Worm (Caenorhabditis elegans) whole organism, mixed stage, embryonic: ENCODE results near the gene acr-9.
A peak's percentile ranks its signal among the peaks of the same experiment; 100 is the strongest.

Source experiments
- M03D4.4 ChIP-seq: sonication (generic microtip); optimal IDR thresholded peaks from 2 replicates; lab custom pipeline; 2017; ENCODE audit warnings: mild to moderate bottlenecking, missing genetic modification characterization, missing compliant biosample characterization
- bed-3 ChIP-seq: fragments of 200-800 bp; sonication (Bioruptor generic); optimal IDR thresholded peaks from 3 replicates; lab custom pipeline; 2018; ENCODE audit warnings: mild to moderate bottlenecking, missing genetic modification characterization, moderate library complexity, missing compliant biosample characterization
- blmp-1 ChIP-seq: fragments of 150-350 bp; optimal IDR thresholded peaks from 2 replicates; lab custom pipeline; 2014; ENCODE audit warnings: missing biosample characterization, missing genetic modification characterization
- ceh-39 ChIP-seq: fragments of 150-350 bp; optimal IDR thresholded peaks from 2 replicates; lab custom pipeline; 2014; ENCODE audit warnings: missing biosample characterization, missing genetic modification characterization
- ceh-43 ChIP-seq: fragments of 200-800 bp; sonication (Bioruptor generic); optimal IDR thresholded peaks from 2 replicates; lab custom pipeline; 2018; ENCODE audit warnings: mild to moderate bottlenecking, missing genetic modification characterization, moderate library complexity, missing compliant biosample characterization
- ceh-83 ChIP-seq: fragments of 200-800 bp; sonication (Bioruptor generic); optimal IDR thresholded peaks from 2 replicates; lab custom pipeline; 2018; ENCODE audit warnings: mild to moderate bottlenecking, missing genetic modification characterization, missing compliant biosample characterization
- ces-1 ChIP-seq: fragments of 150-350 bp; optimal IDR thresholded peaks from 2 replicates; lab custom pipeline; 2014; ENCODE audit warnings: missing biosample characterization, missing genetic modification reagents, missing genetic modification characterization
- cnd-1 ChIP-seq: fragments of 200-800 bp; sonication (Bioruptor generic); optimal IDR thresholded peaks from 2 replicates; lab custom pipeline; 2018; ENCODE audit warnings: mild to moderate bottlenecking, missing genetic modification characterization, missing compliant biosample characterization
- drap-1 ChIP-seq: fragments of 200-800 bp; sonication (Bioruptor generic); optimal IDR thresholded peaks from 3 replicates; lab custom pipeline; 2018; ENCODE audit warnings: mild to moderate bottlenecking, missing genetic modification characterization, missing compliant biosample characterization
- elt-1 ChIP-seq: sonication (generic microtip); optimal IDR thresholded peaks from 2 replicates; lab custom pipeline; 2017; ENCODE audit warnings: missing genetic modification characterization, mild to moderate bottlenecking, missing compliant biosample characterization, antibody characterized with exemption, moderate library complexity, borderline replicate concordance; ENCODE audit not compliant: insufficient read depth
- elt-3 ChIP-seq: fragments of 150-350 bp; optimal IDR thresholded peaks from 2 replicates; lab custom pipeline; 2014; ENCODE audit warnings: missing biosample characterization, missing genetic modification characterization
- flh-1 ChIP-seq: fragments of 200-800 bp; sonication (Bioruptor generic); optimal IDR thresholded peaks from 2 replicates; lab custom pipeline; 2018; ENCODE audit warnings: mild to moderate bottlenecking, missing genetic modification characterization, moderate library complexity, missing compliant biosample characterization
- ham-2 ChIP-seq: fragments of 200-800 bp; sonication (Bioruptor generic); optimal IDR thresholded peaks from 2 replicates; lab custom pipeline; 2018; ENCODE audit warnings: mild to moderate bottlenecking, missing genetic modification characterization, missing compliant biosample characterization
- hlh-1 ChIP-seq: fragments of 150-350 bp; optimal IDR thresholded peaks from 2 replicates; lab custom pipeline; 2014; ENCODE audit warnings: missing biosample characterization, missing genetic modification reagents, missing genetic modification characterization
- lin-13 ChIP-seq: fragments of 150-350 bp; optimal IDR thresholded peaks from 2 replicates; lab custom pipeline; 2014; ENCODE audit warnings: missing biosample characterization, missing genetic modification characterization
- lin-32 ChIP-seq: fragments of 200-800 bp; sonication (Bioruptor generic); optimal IDR thresholded peaks from 2 replicates; lab custom pipeline; 2018; ENCODE audit warnings: mild to moderate bottlenecking, missing genetic modification characterization, missing compliant biosample characterization
- lsy-2 ChIP-seq: fragments of 150-350 bp; optimal IDR thresholded peaks from 2 replicates; lab custom pipeline; 2014; ENCODE audit warnings: missing biosample characterization, missing genetic modification characterization
- mab-5 ChIP-seq: fragments of 150-350 bp; optimal IDR thresholded peaks from 2 replicates; lab custom pipeline; 2014; ENCODE audit warnings: missing biosample characterization, missing genetic modification characterization
- mep-1 ChIP-seq: fragments of 150-350 bp; optimal IDR thresholded peaks from 2 replicates; lab custom pipeline; 2017; ENCODE audit warnings: missing biosample characterization, missing genetic modification reagents, missing genetic modification characterization, inconsistent platforms
- mls-2 ChIP-seq: sonication (generic microtip); optimal IDR thresholded peaks from 2 replicates; lab custom pipeline; 2016; ENCODE audit warnings: mild to moderate bottlenecking, missing genetic modification characterization, moderate library complexity, missing compliant biosample characterization
- nhr-12 ChIP-seq: fragments of 150-350 bp; optimal IDR thresholded peaks from 2 replicates; lab custom pipeline; 2014; ENCODE audit warnings: missing biosample characterization, missing genetic modification characterization
- nhr-2 ChIP-seq: fragments of 150-350 bp; optimal IDR thresholded peaks from 2 replicates; lab custom pipeline; 2014; ENCODE audit warnings: missing biosample characterization, missing genetic modification characterization
- nhr-237 ChIP-seq: fragments of 150-350 bp; optimal IDR thresholded peaks from 2 replicates; lab custom pipeline; 2014; ENCODE audit warnings: missing biosample characterization, missing genetic modification characterization
- nhr-28 ChIP-seq: fragments of 150-350 bp; optimal IDR thresholded peaks from 2 replicates; lab custom pipeline; 2014; ENCODE audit warnings: missing biosample characterization, missing genetic modification characterization
- nhr-76 ChIP-seq: sonication (generic microtip); optimal IDR thresholded peaks from 2 replicates; lab custom pipeline; 2017; ENCODE audit warnings: missing biosample characterization, missing genetic modification characterization
- pha-4 ChIP-seq: fragments of 150-350 bp; optimal IDR thresholded peaks from 2 replicates; lab custom pipeline; 2018; ENCODE audit warnings: missing biosample characterization, missing genetic modification reagents, missing genetic modification characterization
- sem-2 ChIP-seq: fragments of 200-800 bp; sonication (Bioruptor generic); optimal IDR thresholded peaks from 2 replicates; lab custom pipeline; 2018; ENCODE audit warnings: mild to moderate bottlenecking, missing genetic modification characterization, missing compliant biosample characterization
- snpc-4 ChIP-seq: fragments of 150-350 bp; optimal IDR thresholded peaks from 2 replicates; lab custom pipeline; 2014; ENCODE audit warnings: missing biosample characterization, missing genetic modification characterization
- sptf-1 ChIP-seq: sonication (generic microtip); optimal IDR thresholded peaks from 2 replicates; lab custom pipeline; 2017; ENCODE audit warnings: mild to moderate bottlenecking, missing genetic modification characterization, moderate library complexity, missing compliant biosample characterization
- tbx-8 ChIP-seq: fragments of 200-800 bp; sonication (Bioruptor generic); optimal IDR thresholded peaks from 2 replicates; lab custom pipeline; 2018; ENCODE audit warnings: mild to moderate bottlenecking, missing genetic modification characterization, moderate library complexity, missing compliant biosample characterization
- unc-120 ChIP-seq: sonication (generic microtip); optimal IDR thresholded peaks from 2 replicates; lab custom pipeline; 2017; ENCODE audit warnings: missing genetic modification characterization, missing compliant biosample characterization; ENCODE audit not compliant: poor library complexity, severe bottlenecking
- unc-39 ChIP-seq: fragments of 150-350 bp; optimal IDR thresholded peaks from 2 replicates; lab custom pipeline; 2014; ENCODE audit warnings: missing biosample characterization, missing genetic modification characterization
- unc-62 ChIP-seq: fragments of 150-350 bp; optimal IDR thresholded peaks from 2 replicates; lab custom pipeline; 2014; ENCODE audit warnings: missing biosample characterization, missing genetic modification reagents, missing genetic modification characterization
- zip-8 ChIP-seq: fragments of 150-350 bp; optimal IDR thresholded peaks from 2 replicates; lab custom pipeline; 2014; ENCODE audit warnings: missing biosample characterization, missing genetic modification characterization
- ztf-11 ChIP-seq: fragments of 150-350 bp; optimal IDR thresholded peaks from 2 replicates; lab custom pipeline; 2014; ENCODE audit warnings: missing biosample characterization, missing genetic modification characterization

The acr-9 gene

DNA sequence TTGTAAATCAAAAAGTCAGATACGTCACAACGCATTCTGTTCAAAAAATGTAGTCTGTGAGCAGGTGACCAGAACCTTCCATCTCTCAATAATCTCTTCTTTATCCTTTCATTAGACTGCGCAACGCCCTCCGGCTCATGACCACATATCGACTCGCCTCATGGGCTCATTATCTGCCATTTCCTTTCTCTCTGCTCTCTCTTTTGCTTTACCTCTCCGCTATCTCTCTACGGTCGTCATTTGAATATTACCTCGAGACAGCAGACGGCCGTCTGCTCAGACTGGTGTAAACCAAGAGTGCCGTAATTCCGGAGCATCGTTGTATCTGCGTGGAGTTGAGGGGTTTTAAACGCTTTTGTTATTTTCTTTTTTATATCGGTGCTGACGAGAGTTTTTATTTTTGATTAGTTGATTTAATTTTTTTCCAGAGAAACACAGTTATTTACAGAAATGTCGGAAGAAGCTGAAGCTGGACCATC is 48.6 kb downstream of the acr-9 start, which contains the start of gene bra-1:
bra-1 (plus strand) TSS at position 429 of the 479 bp plus-strand sequence.
- peak; percentile 66 for TF ChIP-seq sptf-1
- TF ChIP-seq mab-5 (tag; lab: Kevin White, UChicago) = no peak
- TF ChIP-seq pha-4 = peak; percentile 37
- TF ChIP-seq nhr-2 (tag; lab: Kevin White, UChicago) = peak; percentile 32
- TF ChIP-seq nhr-76 = no peak
- TF ChIP-seq mls-2 (tag; lab: Kevin White, UChicago) = peak; percentile 55
- TF ChIP-seq snpc-4 = no peak
- TF ChIP-seq elt-3 (tag; lab: Kevin White, UChicago) = no peak
- TF ChIP-seq lin-32 (GFP tag; lab: Kevin White, UChicago) = no peak
- peak; percentile 53 for TF ChIP-seq lin-13
- TF ChIP-seq ceh-83 (GFP tag; lab: Kevin White, UChicago) = no peak
- peak; percentile 81 for TF ChIP-seq hlh-1 (tag; lab: Kevin White, UChicago)
- TF ChIP-seq nhr-28 (tag; lab: Kevin White, UChicago) = no peak
- peak; percentile 74 for TF ChIP-seq ces-1 (GFP tag; lab: Kevin White, UChicago)
- TF ChIP-seq tbx-8 (GFP tag; lab: Kevin White, UChicago) = no peak
- no peak for TF ChIP-seq bed-3 (GFP tag; lab: Kevin White, UChicago)
- TF ChIP-seq blmp-1 (tag; lab: Kevin White, UChicago) = no peak
- TF ChIP-seq nhr-12 (tag; lab: Kevin White, UChicago) = no peak
- no peak for TF ChIP-seq unc-39
- TF ChIP-seq M03D4.4 (tag; lab: Kevin White, UChicago) = peak; percentile 11
- TF ChIP-seq unc-62 = peak; percentile 47
- TF ChIP-seq nhr-237 (tag; lab: Kevin White, UChicago) = no peak
- TF ChIP-seq ztf-11 (tag; lab: Kevin White, UChicago) = peak; percentile 67
- TF ChIP-seq ham-2 (GFP tag; lab: Kevin White, UChicago) = no peak
- TF ChIP-seq drap-1 (GFP tag; lab: Kevin White, UChicago) = peak; percentile 16
- peak; percentile 78 for TF ChIP-seq mep-1 (tag; lab: Kevin White, UChicago)
- TF ChIP-seq lsy-2 (tag; lab: Kevin White, UChicago) = peak; percentile 57
- TF ChIP-seq flh-1 (GFP tag; lab: Kevin White, UChicago) = no peak
- no peak for TF ChIP-seq elt-1 (tag; lab: Kevin White, UChicago)
- no peak for TF ChIP-seq ceh-43 (GFP tag; lab: Kevin White, UChicago)
- peak; percentile 94 for TF ChIP-seq ceh-39 (tag; lab: Kevin White, UChicago)
- peak; percentile 62 for TF ChIP-seq unc-120
- no peak for TF ChIP-seq zip-8
- no peak for TF ChIP-seq sem-2 (GFP tag; lab: Kevin White, UChicago)
- peak; percentile 80 for TF ChIP-seq cnd-1

DNA sequence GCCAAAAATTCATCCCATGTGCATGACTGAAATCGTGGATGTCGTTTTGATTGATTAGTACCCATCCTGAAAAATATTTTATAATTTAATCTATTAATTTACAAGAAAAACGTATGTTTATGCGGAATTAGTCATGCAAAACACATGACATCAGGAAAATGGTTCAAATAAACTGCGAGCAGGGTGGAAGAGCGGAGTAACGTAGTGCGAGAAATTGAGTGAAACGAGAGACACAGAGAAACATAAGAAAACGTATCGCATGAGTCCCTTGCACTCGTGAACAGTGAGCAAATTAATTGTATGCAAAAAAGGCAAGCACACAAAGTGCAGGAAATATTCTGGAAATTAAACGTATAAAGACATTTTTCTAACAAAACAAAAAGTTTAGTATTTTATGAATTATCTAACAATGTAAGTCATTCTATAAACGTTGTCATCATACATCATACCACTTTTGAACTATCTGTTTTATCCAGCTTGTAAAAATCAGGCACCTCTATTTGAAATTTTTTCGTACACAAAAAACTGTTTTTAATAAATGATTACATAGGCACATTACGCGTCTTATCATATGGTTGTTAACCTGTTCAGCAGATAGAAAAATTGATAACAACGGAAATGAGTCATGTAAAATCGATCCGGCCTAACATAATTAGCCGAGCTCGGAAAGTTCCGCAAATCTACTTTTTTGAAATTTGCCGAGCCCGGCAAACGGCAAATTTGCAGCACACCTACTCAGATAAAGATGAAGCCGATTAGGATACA is 50.5 kb downstream of the acr-9 start, which contains the start of gene F54B11.5:
F54B11.5 (minus strand) TSS at position 66 of the 765 bp plus-strand sequence.
- TF ChIP-seq ces-1 (GFP tag; lab: Kevin White, UChicago) (peak; percentile 30), snpc-4 (no peak), ceh-83 (GFP tag; lab: Kevin White, UChicago) (no peak), mep-1 (tag; lab: Kevin White, UChicago) (peak; percentile 33), blmp-1 (tag; lab: Kevin White, UChicago) (no peak), unc-62 (peak; percentile 14), lin-13 (peak; percentile 15), bed-3 (GFP tag; lab: Kevin White, UChicago) (no peak)

DNA sequence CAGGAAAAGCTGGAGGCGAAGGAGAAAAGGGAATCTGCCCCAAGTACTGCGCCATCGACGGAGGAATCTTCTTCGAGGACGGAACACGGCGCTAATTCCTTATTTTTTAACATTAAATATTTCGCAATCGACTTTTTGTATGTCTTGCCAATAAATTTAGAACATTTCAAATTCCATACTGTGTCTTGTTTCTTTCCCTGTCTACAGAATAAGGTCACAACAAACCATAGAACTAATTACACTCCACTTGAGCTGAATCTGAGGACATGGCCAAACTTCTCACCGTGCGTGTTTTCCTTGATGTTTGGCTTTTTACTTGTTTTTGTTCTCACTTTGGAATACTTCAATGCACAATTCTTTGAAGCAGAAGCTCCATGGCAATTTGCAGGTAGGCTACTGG is 54.3 kb downstream of the acr-9 start, which contains the start of gene F54B11.4:
F54B11.4 (plus strand) TSS at position 301 of the 400 bp plus-strand sequence.
- TF ChIP-seq M03D4.4 (tag; lab: Kevin White, UChicago) = no peak
- TF ChIP-seq ceh-43 (GFP tag; lab: Kevin White, UChicago) = no peak
- no peak for TF ChIP-seq lsy-2 (tag; lab: Kevin White, UChicago)
- no peak for TF ChIP-seq snpc-4
